Worm (Caenorhabditis elegans) whole organism, late embryonic: Measurements from ENCODE around the gene C27D6.1.

Source experiments
- C08G9.2 ChIP-seq: sonication (generic microtip); optimal IDR thresholded peaks from 2 replicates; lab custom pipeline; 2016; ENCODE audit warnings: mild to moderate bottlenecking, missing genetic modification characterization, moderate library complexity, missing compliant biosample characterization
- F13H6.1 ChIP-seq: sonication (generic microtip); optimal IDR thresholded peaks from 2 replicates; lab custom pipeline; 2016; ENCODE audit warnings: missing genetic modification characterization, missing compliant biosample characterization
- K02D7.2 ChIP-seq: sonication (generic microtip); optimal IDR thresholded peaks from 2 replicates; lab custom pipeline; 2017; ENCODE audit warnings: mild to moderate bottlenecking, missing genetic modification characterization, missing compliant biosample characterization
- T23F11.4 ChIP-seq: fragments of 200-800 bp; sonication (Bioruptor generic); optimal IDR thresholded peaks from 2 replicates; lab custom pipeline; 2018; ENCODE audit warnings: mild to moderate bottlenecking, missing genetic modification characterization, missing compliant biosample characterization
- Y22D7AL.16 ChIP-seq: sonication (generic microtip); optimal IDR thresholded peaks from 2 replicates; lab custom pipeline; 2016; ENCODE audit warnings: missing genetic modification characterization, missing compliant biosample characterization
- ahr-1 ChIP-seq: sonication (generic microtip); optimal IDR thresholded peaks from 2 replicates; lab custom pipeline; 2016; ENCODE audit warnings: missing genetic modification characterization, missing compliant biosample characterization
- ama-1 ChIP-seq: fragments of 150-350 bp; optimal IDR thresholded peaks from 2 replicates; lab custom pipeline; 2014
- ceh-2 ChIP-seq: sonication (generic microtip); optimal IDR thresholded peaks from 2 replicates; lab custom pipeline; 2016; ENCODE audit warnings: missing genotype, missing genetic modification characterization, missing compliant biosample characterization
- ceh-30 ChIP-seq: fragments of 150-350 bp; optimal IDR thresholded peaks from 2 replicates; lab custom pipeline; 2014; ENCODE audit warnings: missing biosample characterization, missing genetic modification characterization
- ceh-6 ChIP-seq: fragments of 200-800 bp; sonication (Bioruptor generic); optimal IDR thresholded peaks from 2 replicates; lab custom pipeline; 2018; ENCODE audit warnings: mild to moderate bottlenecking, missing genetic modification characterization, missing compliant biosample characterization
- ceh-9 ChIP-seq: sonication (generic microtip); optimal IDR thresholded peaks from 2 replicates; lab custom pipeline; 2016; ENCODE audit warnings: mild to moderate bottlenecking, missing genetic modification characterization, inconsistent platforms, missing compliant biosample characterization
- che-1 ChIP-seq: sonication (generic microtip); optimal IDR thresholded peaks from 2 replicates; lab custom pipeline; 2016; ENCODE audit warnings: mild to moderate bottlenecking, missing genetic modification characterization, missing compliant biosample characterization
- ets-4 ChIP-seq: sonication (generic microtip); optimal IDR thresholded peaks from 2 replicates; lab custom pipeline; 2016; ENCODE audit warnings: missing genetic modification characterization, missing compliant biosample characterization
- eyg-1 ChIP-seq: sonication (generic microtip); optimal IDR thresholded peaks from 2 replicates; lab custom pipeline; 2016; ENCODE audit warnings: missing genotype, missing genetic modification characterization, missing compliant biosample characterization
- fax-1 ChIP-seq: sonication (generic microtip); optimal IDR thresholded peaks from 2 replicates; lab custom pipeline; 2016; ENCODE audit warnings: missing genotype, missing genetic modification characterization, missing compliant biosample characterization
- fkh-6 ChIP-seq: sonication (generic microtip); optimal IDR thresholded peaks from 2 replicates; lab custom pipeline; 2016; ENCODE audit warnings: missing genetic modification characterization, missing compliant biosample characterization
- gmeb-2 ChIP-seq: sonication (generic microtip); optimal IDR thresholded peaks from 2 replicates; lab custom pipeline; 2016; ENCODE audit warnings: missing genetic modification characterization, inconsistent platforms, missing compliant biosample characterization
- hlh-8 ChIP-seq: sonication (generic microtip); optimal IDR thresholded peaks from 2 replicates; lab custom pipeline; 2016; ENCODE audit warnings: missing genotype, missing genetic modification characterization, missing compliant biosample characterization
- lim-6 ChIP-seq: sonication (generic microtip); optimal IDR thresholded peaks from 2 replicates; lab custom pipeline; 2016; ENCODE audit warnings: missing genetic modification characterization, missing compliant biosample characterization
- nfya-1 ChIP-seq: sonication (generic microtip); optimal IDR thresholded peaks from 2 replicates; lab custom pipeline; 2017; ENCODE audit warnings: missing genetic modification characterization, mild to moderate bottlenecking, missing compliant biosample characterization, antibody characterized with exemption, moderate library complexity
- nhr-11 ChIP-seq: fragments of 150-350 bp; optimal IDR thresholded peaks from 2 replicates; lab custom pipeline; 2014; ENCODE audit warnings: missing biosample characterization, missing genetic modification characterization
- npax-4 ChIP-seq: sonication (generic microtip); optimal IDR thresholded peaks from 2 replicates; lab custom pipeline; 2016; ENCODE audit warnings: missing genetic modification characterization, missing compliant biosample characterization
- pag-3 ChIP-seq: sonication (generic microtip); optimal IDR thresholded peaks from 2 replicates; lab custom pipeline; 2016; ENCODE audit warnings: missing compliant biosample characterization, missing genetic modification characterization, borderline replicate concordance
- pat-9 ChIP-seq: fragments of 200-800 bp; sonication (Bioruptor generic); optimal IDR thresholded peaks from 2 replicates; lab custom pipeline; 2018; ENCODE audit warnings: mild to moderate bottlenecking, missing genetic modification characterization, moderate library complexity, missing compliant biosample characterization
- pax-1 ChIP-seq: fragments of 150-350 bp; optimal IDR thresholded peaks from 2 replicates; lab custom pipeline; 2014; ENCODE audit warnings: missing biosample characterization, missing genetic modification characterization
- pha-2 ChIP-seq: sonication (generic microtip); optimal IDR thresholded peaks from 2 replicates; lab custom pipeline; 2017; ENCODE audit warnings: mild to moderate bottlenecking, missing genetic modification characterization, missing compliant biosample characterization
- pha-4 ChIP-seq: fragments of 150-350 bp; optimal IDR thresholded peaks from 2 replicates; lab custom pipeline; 2018; ENCODE audit warnings: missing biosample characterization, missing genetic modification reagents, missing genetic modification characterization
- sdc-2 ChIP-seq: sonication (generic microtip); optimal IDR thresholded peaks from 2 replicates; lab custom pipeline; 2016; ENCODE audit warnings: missing genotype, missing genetic modification characterization, missing compliant biosample characterization
- sox-2 ChIP-seq: fragments of 200-800 bp; sonication (Bioruptor generic); IDR thresholded peaks from 2 replicates; pipeline ENCODE4 v1.3.6; 2022; ENCODE audit warnings: missing genetic modification reagents, missing genetic modification characterization, missing compliant biosample characterization
- sox-4 ChIP-seq: sonication (generic microtip); optimal IDR thresholded peaks from 2 replicates; lab custom pipeline; 2017; ENCODE audit warnings: mild to moderate bottlenecking, missing genetic modification characterization, inconsistent platforms, missing compliant biosample characterization
- syd-9 ChIP-seq: sonication (generic microtip); optimal IDR thresholded peaks from 2 replicates; lab custom pipeline; 2016; ENCODE audit warnings: mild to moderate bottlenecking, missing genetic modification characterization, moderate library complexity, missing compliant biosample characterization
- tbx-7 ChIP-seq: sonication (generic microtip); optimal IDR thresholded peaks from 2 replicates; lab custom pipeline; 2016; ENCODE audit warnings: missing genotype, missing genetic modification characterization, missing compliant biosample characterization
- ttx-3 ChIP-seq: sonication (generic microtip); optimal IDR thresholded peaks from 2 replicates; lab custom pipeline; 2016; ENCODE audit warnings: missing genetic modification reagents, missing genetic modification characterization, missing compliant biosample characterization
- unc-42 ChIP-seq: sonication (generic microtip); optimal IDR thresholded peaks from 2 replicates; lab custom pipeline; 2016; ENCODE audit warnings: missing genotype, missing genetic modification characterization, missing compliant biosample characterization
- unc-86 ChIP-seq: sonication (generic microtip); optimal IDR thresholded peaks from 2 replicates; lab custom pipeline; 2016; ENCODE audit warnings: missing genetic modification characterization, missing compliant biosample characterization
- zip-5 ChIP-seq: sonication (generic microtip); optimal IDR thresholded peaks from 2 replicates; lab custom pipeline; 2016; ENCODE audit warnings: missing genetic modification characterization, missing compliant biosample characterization

C27D6.1 gene

ce11 chrII:5142619-5143018 lies 29.9 kb upstream of the C27D6.1 start, which contains the start of gene F58A6.1:
Gene F58A6.1 (plus strand): TSS chrII:5142919.
- TF ChIP-seq pat-9 (tag; lab: Kevin White, UChicago) (no peak), ama-1 (lab: Kevin White, UChicago) (no peak), sox-4 (no peak), npax-4 (tag; lab: Kevin White, UChicago) (no peak), syd-9 (tag; lab: Kevin White, UChicago) (no peak), gmeb-2 (tag; lab: Kevin White, UChicago) (no peak), tbx-7 (no peak)

- TF ChIP-seq pag-3 (no peak), nhr-11 (tag; lab: Kevin White, UChicago) (no peak)
Measured at ce11 chrII:5148349-5148748, 24.2 kb upstream of the C27D6.1 start, which contains the start of gene F58A6.5. Gene F58A6.5 (minus strand): TSS chrII:5148449.

ce11 chrII:5150829-5151228 lies 21.7 kb upstream of the C27D6.1 start, which contains the start of gene srb-16:
Gene srb-16 (minus strand): TSS chrII:5150929.
- TF ChIP-seq C08G9.2 (tag; lab: Kevin White, UChicago) (no peak), hlh-8 (no peak), pha-4 (tag; lab: Kevin White, UChicago) (no peak), ceh-2 (no peak), ahr-1 (no peak), unc-86 (tag; lab: Kevin White, UChicago) (no peak), Y22D7AL.16 (no peak), eyg-1 (tag; lab: Kevin White, UChicago) (no peak), sdc-2 (no peak), sox-2 (no peak)

- no peak for TF ChIP-seq sdc-2
- TF ChIP-seq K02D7.2 = no peak
- no peak for TF ChIP-seq syd-9 (tag; lab: Kevin White, UChicago)
- no peak for TF ChIP-seq T23F11.4 (GFP tag; lab: Kevin White, UChicago)
- TF ChIP-seq nfya-1 = no peak
- TF ChIP-seq ama-1 (lab: Kevin White, UChicago) = no peak
- no peak for TF ChIP-seq ttx-3 (tag; lab: Kevin White, UChicago)
- TF ChIP-seq che-1 = no peak
- TF ChIP-seq ceh-30 (tag; lab: Kevin White, UChicago) = no peak
- TF ChIP-seq ceh-9 (tag; lab: Kevin White, UChicago) = no peak
- TF ChIP-seq fax-1 = no peak
- TF ChIP-seq C08G9.2 (tag; lab: Kevin White, UChicago) = no peak
- TF ChIP-seq ceh-2 = no peak
Measured at ce11 chrII:5154540-5154939, 18.0 kb upstream of the C27D6.1 start, which contains the start of gene srb-12. Gene srb-12 (minus strand): TSS chrII:5154640.

ce11 chrII:5156983-5157382 lies 15.6 kb upstream of the C27D6.1 start, which contains the start of gene msp-45:
Gene msp-45 (minus strand): TSS chrII:5157083.
- TF ChIP-seq K02D7.2 = no peak
- TF ChIP-seq F13H6.1 (tag; lab: Kevin White, UChicago) = no peak
- TF ChIP-seq fax-1 = no peak
- no peak for TF ChIP-seq pax-1 (tag; lab: Kevin White, UChicago)
- TF ChIP-seq ama-1 (lab: Kevin White, UChicago) = no peak
- no peak for TF ChIP-seq sox-2
- no peak for TF ChIP-seq ahr-1
- no peak for TF ChIP-seq fkh-6 (tag; lab: Kevin White, UChicago)
- TF ChIP-seq ceh-9 (tag; lab: Kevin White, UChicago) = no peak
- no peak for TF ChIP-seq ceh-6 (GFP tag; lab: Kevin White, UChicago)
- no peak for TF ChIP-seq pha-4 (tag; lab: Kevin White, UChicago)
- no peak for TF ChIP-seq unc-42 (tag; lab: Kevin White, UChicago)
- no peak for TF ChIP-seq zip-5 (tag; lab: Kevin White, UChicago)
- no peak for TF ChIP-seq ets-4 (tag; lab: Kevin White, UChicago)
- no peak for TF ChIP-seq lim-6
- no peak for TF ChIP-seq pha-2 (tag; lab: Kevin White, UChicago)
